Worm (Caenorhabditis elegans) whole organism, young adult: ENCODE results near the gene cdo-1.

ENCODE experiments used
- F10E7.11 ChIP-seq: sonication (generic microtip); optimal IDR thresholded peaks from 2 replicates; lab custom pipeline; 2017; ENCODE audit warnings: mild to moderate bottlenecking, missing genetic modification characterization, moderate library complexity, missing compliant biosample characterization
- lin-54 ChIP-seq: fragments of 200-800 bp; sonication (Bioruptor generic); optimal IDR thresholded peaks from 2 replicates; lab custom pipeline; 2018; ENCODE audit warnings: mild to moderate bottlenecking, missing genetic modification characterization, missing compliant biosample characterization
- pha-4 ChIP-seq: fragments of 150-350 bp; sonication (generic microtip); optimal IDR thresholded peaks from 2 replicates; lab custom pipeline; 2014; ENCODE audit warnings: missing biosample characterization, missing genetic modification reagents, missing genetic modification characterization
- unc-62 ChIP-seq: fragments of 150-350 bp; optimal IDR thresholded peaks from 2 replicates; lab custom pipeline; 2014; ENCODE audit warnings: missing biosample characterization, missing genetic modification reagents, missing genetic modification characterization

DNA sequence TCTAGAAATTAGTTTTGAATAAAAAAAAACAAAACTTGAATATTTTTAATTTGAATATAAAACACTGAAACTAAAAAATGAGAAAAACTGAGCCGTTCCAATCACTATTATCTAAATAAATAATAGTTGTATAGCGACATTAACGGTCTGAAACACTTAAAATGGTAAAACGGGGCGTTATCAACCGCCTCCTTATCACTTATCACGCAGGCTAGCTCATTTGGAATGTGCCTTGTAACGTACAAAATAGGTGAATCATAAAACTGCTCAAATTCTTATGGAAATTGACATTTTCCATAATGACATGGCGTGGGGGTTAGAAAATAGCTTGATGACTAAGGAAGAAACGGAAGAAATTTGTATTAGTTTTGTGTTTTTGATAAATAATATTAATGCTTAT lies 47.4 kb downstream of the cdo-1 start, which contains the start of gene ifd-2:
- TF ChIP-seq lin-54 (GFP tag; lab: Kevin White, UChicago): no peak
- TF ChIP-seq pha-4: no peak
- no peak for TF ChIP-seq unc-62 (GFP tag; lab: Kevin White, UChicago)
- TF ChIP-seq F10E7.11 (tag; lab: Kevin White, UChicago): no peak
